Worm (Caenorhabditis elegans): Measurements from ENCODE around the gene eri-12.

DNA sequence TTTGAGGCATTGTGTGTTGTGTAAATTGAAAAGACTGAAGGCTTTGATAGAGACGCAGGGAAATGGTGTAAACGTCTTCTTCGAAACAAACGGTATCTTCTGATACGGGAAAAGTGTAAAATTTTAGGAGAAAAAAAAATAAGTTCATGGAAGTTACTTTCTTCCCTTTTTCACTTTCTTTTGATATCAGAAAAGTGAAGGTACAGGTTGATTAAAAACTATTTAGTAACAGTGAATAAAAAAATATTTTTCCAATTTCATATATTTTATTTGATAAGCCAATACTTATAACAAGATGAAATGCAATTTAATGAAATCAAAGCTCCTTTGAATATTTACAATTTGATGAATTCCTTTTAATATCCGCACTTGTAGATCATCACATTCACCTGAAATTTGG is 46.3 kb upstream of the eri-12 start, which contains the start of gene col-129:
- TF ChIP-seq lsy-2 (tag; optimal IDR thresholded peaks at IDR 0.05) (no peak), nhr-237 (tag; optimal IDR thresholded peaks at IDR 0.05) (no peak), mab-5 (tag; optimal IDR thresholded peaks at IDR 0.05) (no peak), snpc-4 (tag; optimal IDR thresholded peaks at IDR 0.05) (no peak), drap-1 (GFP tag; optimal IDR thresholded peaks at IDR 0.05) (no peak)

All from whole organism, mixed stage, embryonic.